Fruit fly (Drosophila melanogaster) whole organism, prepupa: ENCODE results near the gene CG15739.

Source experiments
- Blimp-1 ChIP-seq: fragments of 200-800 bp; sonication (Bioruptor generic); optimal IDR thresholded peaks from 3 replicates; lab custom pipeline; 2017; ENCODE audit warnings: missing biosample characterization, missing genetic modification characterization, mild to moderate bottlenecking, moderate library complexity, missing genetic modification reagents
- CG10631 ChIP-seq: fragments of 200-800 bp; sonication (Bioruptor generic); optimal IDR thresholded peaks from 2 replicates; lab custom pipeline; 2016; ENCODE audit warnings: missing biosample characterization, missing genetic modification characterization
- CG10669 ChIP-seq: fragments of 200-800 bp; sonication (Bioruptor generic); optimal IDR thresholded peaks from 3 replicates; lab custom pipeline; 2018; ENCODE audit warnings: missing biosample characterization, mild to moderate bottlenecking, missing genetic modification characterization, moderate library complexity
- CG11294 ChIP-seq: fragments of 200-800 bp; sonication (Bioruptor generic); IDR thresholded peaks from 2 replicates; pipeline ENCODE4 v1.3.6; 2022; ENCODE audit warnings: missing biosample characterization, missing genetic modification characterization
- CG11762 ChIP-seq: fragments of 200-800 bp; sonication (Bioruptor generic); optimal IDR thresholded peaks from 3 replicates; lab custom pipeline; 2016; ENCODE audit warnings: missing biosample characterization, missing genetic modification characterization; ENCODE audit not compliant: insufficient read depth
- CG1621 ChIP-seq: fragments of 200-800 bp; sonication (Bioruptor generic); optimal IDR thresholded peaks from 3 replicates; lab custom pipeline; 2018; ENCODE audit warnings: missing biosample characterization, mild to moderate bottlenecking, missing genetic modification characterization
- CG16779 ChIP-seq: fragments of 200-800 bp; sonication (Bioruptor generic); optimal IDR thresholded peaks from 3 replicates; lab custom pipeline; 2017; ENCODE audit warnings: missing biosample characterization, mild to moderate bottlenecking, missing genetic modification characterization
- CG3032 ChIP-seq: fragments of 200-800 bp; optimal IDR thresholded peaks from 2 replicates; lab custom pipeline; 2019; ENCODE audit warnings: missing biosample characterization, mild to moderate bottlenecking, missing genetic modification characterization, moderate library complexity
- CG3919 ChIP-seq: fragments of 200-800 bp; sonication (Bioruptor generic); optimal IDR thresholded peaks from 3 replicates; lab custom pipeline; 2016; ENCODE audit warnings: missing biosample characterization, missing genetic modification characterization
- CG6163 ChIP-seq: fragments of 200-800 bp; sonication (Bioruptor generic); IDR thresholded peaks from 3 replicates; pipeline ENCODE4 v1.3.6; 2022; ENCODE audit warnings: missing biosample characterization, missing genetic modification characterization
- CG6808 ChIP-seq: fragments of 200-800 bp; sonication (Bioruptor generic); optimal IDR thresholded peaks from 3 replicates; lab custom pipeline; 2017; ENCODE audit warnings: missing biosample characterization, missing genetic modification characterization, mild to moderate bottlenecking, moderate library complexity, missing genetic modification reagents
- CG7368 ChIP-seq: fragments of 200-800 bp; sonication (Bioruptor generic); optimal IDR thresholded peaks from 3 replicates; lab custom pipeline; 2016; ENCODE audit warnings: missing biosample characterization, missing genetic modification characterization
- CG8119 ChIP-seq: fragments of 200-800 bp; sonication (Bioruptor generic); IDR thresholded peaks from 3 replicates; pipeline ENCODE4 v1.3.6; 2022; ENCODE audit warnings: missing biosample characterization, missing genetic modification characterization
- CG8319 ChIP-seq: fragments of 200-800 bp; sonication (Bioruptor generic); optimal IDR thresholded peaks from 3 replicates; lab custom pipeline; 2016; ENCODE audit warnings: missing biosample characterization, missing genetic modification characterization
- CG9139 ChIP-seq: fragments of 200-800 bp; sonication (Bioruptor generic); optimal IDR thresholded peaks from 3 replicates; lab custom pipeline; 2017; ENCODE audit warnings: missing biosample characterization, mild to moderate bottlenecking, missing genetic modification characterization
- Eip78C ChIP-seq: fragments of 200-800 bp; sonication (Bioruptor generic); peaks from one replicate; lab custom pipeline; 2016; ENCODE audit warnings: missing biosample characterization, missing genetic modification characterization
- Eip93F ChIP-seq: fragments of 200-800 bp; sonication (Bioruptor generic); optimal IDR thresholded peaks from 2 replicates; lab custom pipeline; 2016; ENCODE audit warnings: missing biosample characterization, mild to moderate bottlenecking, missing genetic modification characterization
- Ets21C ChIP-seq: fragments of 200-800 bp; sonication (Bioruptor generic); optimal IDR thresholded peaks from 3 replicates; lab custom pipeline; 2016; ENCODE audit warnings: missing biosample characterization, missing genetic modification characterization
- Ets96B ChIP-seq: fragments of 200-800 bp; optimal IDR thresholded peaks from 2 replicates; lab custom pipeline; 2019; ENCODE audit warnings: missing biosample characterization, mild to moderate bottlenecking, missing genetic modification characterization, moderate library complexity
- Gug ChIP-seq: fragments of 200-800 bp; sonication (Bioruptor generic); IDR thresholded peaks from 2 replicates; pipeline ENCODE4 v1.3.6; 2022; ENCODE audit warnings: missing biosample characterization, missing genetic modification characterization
- Hr38 ChIP-seq: sonication (Bioruptor generic); optimal IDR thresholded peaks from 2 replicates; lab custom pipeline; 2016; ENCODE audit warnings: missing biosample characterization, missing genetic modification characterization
- Hr39 ChIP-seq: fragments of 200-800 bp; sonication (Bioruptor generic); optimal IDR thresholded peaks from 2 replicates; lab custom pipeline; 2016; ENCODE audit warnings: missing biosample characterization, missing genetic modification characterization
- Hr4 ChIP-seq: fragments of 200-800 bp; sonication (Bioruptor generic); optimal IDR thresholded peaks from 3 replicates; lab custom pipeline; 2016; ENCODE audit warnings: missing biosample characterization, missing genetic modification characterization
- Lpt ChIP-seq: fragments of 200-800 bp; sonication (Bioruptor generic); optimal IDR thresholded peaks from 3 replicates; lab custom pipeline; 2016; ENCODE audit warnings: missing biosample characterization, missing genetic modification characterization
- Met ChIP-seq: fragments of 200-800 bp; sonication (Bioruptor generic); optimal IDR thresholded peaks from 3 replicates; lab custom pipeline; 2016; ENCODE audit warnings: missing biosample characterization, missing genetic modification characterization
- OdsH ChIP-seq: fragments of 200-800 bp; sonication (Bioruptor generic); optimal IDR thresholded peaks from 3 replicates; lab custom pipeline; 2016; ENCODE audit warnings: missing biosample characterization, missing genetic modification characterization
- Smox ChIP-seq: fragments of 200-800 bp; sonication (Bioruptor generic); optimal IDR thresholded peaks from 3 replicates; lab custom pipeline; 2016; ENCODE audit warnings: missing biosample characterization, missing genetic modification characterization
- Sox102F ChIP-seq: fragments of 200-800 bp; sonication (Bioruptor generic); optimal IDR thresholded peaks from 2 replicates; lab custom pipeline; 2016; ENCODE audit warnings: missing biosample characterization, mild to moderate bottlenecking, missing genetic modification characterization
- Sox15 ChIP-seq: fragments of 200-800 bp; sonication (Bioruptor generic); optimal IDR thresholded peaks from 3 replicates; lab custom pipeline; 2016; ENCODE audit warnings: missing biosample characterization, missing genetic modification characterization
- achi ChIP-seq: fragments of 200-800 bp; sonication (Bioruptor generic); optimal IDR thresholded peaks from 3 replicates; lab custom pipeline; 2016; ENCODE audit warnings: missing biosample characterization, missing genetic modification characterization
- acj6 ChIP-seq: fragments of 200-800 bp; sonication (Bioruptor generic); optimal IDR thresholded peaks from 3 replicates; lab custom pipeline; 2016; ENCODE audit warnings: missing biosample characterization, missing genetic modification characterization
- cyc ChIP-seq: fragments of 200-800 bp; sonication (Bioruptor generic); optimal IDR thresholded peaks from 3 replicates; lab custom pipeline; 2016; ENCODE audit warnings: missing biosample characterization, missing genetic modification characterization
- dac ChIP-seq: fragments of 200-800 bp; sonication (Bioruptor generic); optimal IDR thresholded peaks from 2 replicates; lab custom pipeline; 2017; ENCODE audit warnings: missing biosample characterization, mild to moderate bottlenecking, missing genetic modification characterization
- dsx ChIP-seq: fragments of 200-800 bp; optimal IDR thresholded peaks from 3 replicates; lab custom pipeline; 2019; ENCODE audit warnings: missing biosample characterization, mild to moderate bottlenecking, missing genetic modification characterization, moderate library complexity; ENCODE audit not compliant: poor library complexity, severe bottlenecking
- eg ChIP-seq: fragments of 200-800 bp; sonication (Bioruptor generic); IDR thresholded peaks from 3 replicates; pipeline ENCODE4 v1.3.6; 2022; ENCODE audit warnings: missing biosample characterization, missing genetic modification characterization
- esn ChIP-seq: fragments of 200-800 bp; sonication (Bioruptor generic); optimal IDR thresholded peaks from 2 replicates; lab custom pipeline; 2016; ENCODE audit warnings: missing biosample characterization, mild to moderate bottlenecking, missing genetic modification characterization, moderate library complexity
- fd59A ChIP-seq: fragments of 200-800 bp; sonication (Bioruptor generic); optimal IDR thresholded peaks from 2 replicates; lab custom pipeline; 2017; ENCODE audit warnings: missing biosample characterization, mild to moderate bottlenecking, missing genetic modification characterization, missing genetic modification reagents
- fkh ChIP-seq: fragments of 200-800 bp; sonication (Bioruptor generic); optimal IDR thresholded peaks from 3 replicates; lab custom pipeline; 2017; ENCODE audit warnings: missing biosample characterization, mild to moderate bottlenecking, missing genetic modification characterization, moderate library complexity
- lz ChIP-seq: fragments of 200-800 bp; sonication (Bioruptor generic); optimal IDR thresholded peaks from 3 replicates; lab custom pipeline; 2016; ENCODE audit warnings: missing biosample characterization, missing genetic modification characterization
- net ChIP-seq: fragments of 200-800 bp; sonication (Bioruptor generic); optimal IDR thresholded peaks from 3 replicates; lab custom pipeline; 2016; ENCODE audit warnings: missing biosample characterization, missing genetic modification characterization
- salr ChIP-seq, 2 experiments: fragments of 200-800 bp; sonication (Bioruptor generic); optimal IDR thresholded peaks; 3 replicates each; lab custom pipeline; 2016 to 2018; ENCODE audit warnings: missing biosample characterization in 2 of 2, missing genetic modification characterization in 2 of 2, mild to moderate bottlenecking in 1 of 2
- spab ChIP-seq: fragments of 200-800 bp; sonication (Bioruptor generic); optimal IDR thresholded peaks from 2 replicates; lab custom pipeline; 2017; ENCODE audit warnings: missing biosample characterization, mild to moderate bottlenecking, missing genetic modification characterization, missing genetic modification reagents
- ss ChIP-seq, 2 experiments: fragments of 200-800 bp; sonication (Bioruptor generic); optimal IDR thresholded peaks; 2 replicates in 1 of 2; 3 replicates in 1 of 2; lab custom pipeline; 2017 to 2018; ENCODE audit warnings: mild to moderate bottlenecking in 2 of 2, missing biosample characterization in 2 of 2, missing genetic modification characterization in 2 of 2, moderate library complexity in 1 of 2
- svp ChIP-seq: fragments of 200-800 bp; sonication (Bioruptor generic); peaks from one replicate; lab custom pipeline; 2016; ENCODE audit warnings: missing biosample characterization, missing genetic modification characterization
- vri ChIP-seq: fragments of 200-800 bp; sonication (Bioruptor generic); optimal IDR thresholded peaks from 3 replicates; lab custom pipeline; 2016; ENCODE audit warnings: missing biosample characterization, mild to moderate bottlenecking, missing genetic modification characterization

Gene CG15739

DNA sequence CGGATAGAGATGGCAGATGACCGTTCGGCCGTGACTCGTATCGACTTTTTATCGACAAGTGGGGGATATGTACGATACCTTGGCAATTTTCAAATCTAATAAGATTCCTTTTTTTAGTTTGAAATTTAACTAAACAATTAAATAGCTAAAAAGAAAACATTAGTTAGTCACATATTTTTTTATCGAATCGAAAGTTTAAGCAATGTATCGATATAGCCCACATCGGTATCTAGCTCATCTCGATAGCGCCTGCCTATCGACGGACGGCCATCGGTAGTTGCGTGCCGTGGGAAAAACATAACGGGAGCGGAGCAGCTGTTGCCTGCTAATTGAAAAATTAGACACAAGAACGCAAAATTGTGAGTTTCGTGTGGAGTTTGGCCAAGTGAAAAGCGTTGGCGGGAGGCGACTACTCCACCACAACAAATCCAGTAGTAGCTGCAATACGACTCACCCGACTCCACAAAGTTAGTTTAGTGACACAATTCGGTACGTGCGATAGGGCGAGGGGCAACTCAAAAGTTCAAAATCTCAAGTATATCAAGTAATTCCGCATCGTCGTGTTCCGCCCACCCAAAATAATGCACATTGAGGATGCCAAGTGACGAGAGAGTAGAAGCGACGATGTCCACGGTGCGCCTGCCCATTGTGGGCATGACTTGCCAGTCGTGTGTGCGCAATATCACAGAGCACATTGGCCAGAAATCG lies 18.2 kb upstream of the CG15739 start, which contains the start of the genes CG10347 and ATP7 (continued):
- peak; percentile 22 for TF ChIP-seq Smox
- TF ChIP-seq Ets96B (tag; lab: Kevin White, UChicago): no peak
- TF ChIP-seq fkh (GFP tag; lab: Kevin White, UChicago): peak; percentile 41
- TF ChIP-seq Hr38 (GFP tag; lab: Kevin White, UChicago): no peak
- TF ChIP-seq Eip93F (GFP tag; lab: Kevin White, UChicago): no peak
- TF ChIP-seq OdsH (GFP tag; lab: Kevin White, UChicago): peak; percentile 25
- TF ChIP-seq CG16779 (tag; lab: Kevin White, UChicago): no peak
- peak; percentile 67 for TF ChIP-seq svp (GFP tag; lab: Kevin White, UChicago)
- TF ChIP-seq CG7368: no peak
- TF ChIP-seq Lpt (GFP tag; lab: Kevin White, UChicago): no peak
- TF ChIP-seq Eip78C (GFP tag; lab: Kevin White, UChicago): peak; percentile 58
- peak; percentile 7 for TF ChIP-seq net (GFP tag; lab: Kevin White, UChicago)
- peak; percentile 17; the same call in 1 of the 3 replicates for TF ChIP-seq CG8119 (GFP tag; lab: Robert Waterston, UW)
- peak; percentile 38 for TF ChIP-seq Met
- TF ChIP-seq Hr4 (GFP tag; lab: Kevin White, UChicago): peak; percentile 15
- TF ChIP-seq CG3919: peak; percentile 9
- TF ChIP-seq esn (GFP tag; lab: Kevin White, UChicago): peak; percentile 50
- no peak for TF ChIP-seq Blimp-1 (GFP tag; lab: Kevin White, UChicago)
- no peak for TF ChIP-seq Sox15 (GFP tag; lab: Kevin White, UChicago)
- TF ChIP-seq CG6163 (GFP tag; lab: Robert Waterston, UW): no peak
- no peak for TF ChIP-seq dac (GFP tag; lab: Kevin White, UChicago)
- TF ChIP-seq CG6808 (GFP tag; lab: Kevin White, UChicago): no peak
- peak; percentile 2 for TF ChIP-seq Sox102F (GFP tag; lab: Kevin White, UChicago)
- peak; percentile 7 for TF ChIP-seq acj6 (GFP tag; lab: Kevin White, UChicago)
- TF ChIP-seq CG9139 (GFP tag; lab: Kevin White, UChicago): no peak
- TF ChIP-seq eg: peak; percentile 17; the same call in 1 of the 3 replicates
- TF ChIP-seq spab (GFP tag; lab: Kevin White, UChicago): no peak
- peak; percentile 8 for TF ChIP-seq Hr39 (GFP tag; lab: Kevin White, UChicago)
- TF ChIP-seq CG11762 (GFP tag; lab: Kevin White, UChicago): no peak
- TF ChIP-seq salr (GFP tag; optimal IDR thresholded peaks at IDR 0.05; lab: Kevin White, UChicago): no peak
- TF ChIP-seq CG1621 (tag; lab: Kevin White, UChicago): peak; percentile 16
- peak; percentile 21 for TF ChIP-seq lz (GFP tag; lab: Kevin White, UChicago)
- TF ChIP-seq CG10669 (GFP tag; lab: Kevin White, UChicago): no peak
- no peak for TF ChIP-seq Gug (GFP tag; lab: Robert Waterston, UW)
- TF ChIP-seq CG10631: peak; percentile 13
- no peak for TF ChIP-seq fd59A (GFP tag; lab: Kevin White, UChicago)
- TF ChIP-seq achi (GFP tag; lab: Kevin White, UChicago): peak; percentile 29
- peak; percentile 7 for TF ChIP-seq Ets21C (GFP tag; lab: Kevin White, UChicago)

DNA sequence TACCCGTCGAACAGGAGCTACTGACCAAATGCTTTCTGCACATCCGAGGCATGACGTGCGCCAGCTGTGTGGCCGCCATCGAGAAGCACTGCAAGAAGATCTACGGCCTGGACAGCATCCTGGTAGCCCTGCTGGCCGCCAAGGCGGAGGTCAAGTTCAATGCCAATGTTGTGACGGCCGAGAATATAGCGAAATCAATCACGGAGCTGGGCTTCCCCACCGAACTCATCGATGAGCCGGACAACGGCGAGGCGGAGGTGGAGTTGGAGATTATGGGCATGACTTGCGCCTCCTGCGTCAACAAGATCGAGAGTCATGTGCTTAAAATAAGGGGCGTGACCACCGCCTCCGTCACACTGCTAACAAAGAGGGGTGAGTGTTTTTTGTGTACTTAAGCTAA lies 17.2 kb upstream of the CG15739 start:
- no peak for TF ChIP-seq CG16779 (tag; lab: Kevin White, UChicago)
- TF ChIP-seq svp (GFP tag; lab: Kevin White, UChicago): peak; percentile 76

DNA sequence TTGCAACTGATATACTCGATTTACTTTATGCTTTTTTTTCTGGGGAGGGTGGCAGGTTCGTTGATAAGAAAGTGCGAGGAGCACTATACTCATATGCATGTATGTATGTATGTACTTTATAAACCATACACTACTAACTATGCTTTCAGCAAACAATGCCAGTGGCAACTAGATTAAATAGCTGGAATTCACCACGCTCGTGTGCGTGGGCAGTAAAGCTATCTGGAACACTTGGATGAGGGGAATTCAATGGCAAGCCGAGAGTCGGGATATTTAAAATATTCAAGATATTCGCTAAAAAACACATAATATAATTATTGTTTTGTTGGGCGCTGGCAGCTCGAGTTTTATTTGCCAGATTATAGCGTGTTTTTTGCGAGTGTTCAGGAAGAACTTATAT lies 16.3 kb upstream of the CG15739 start:
- TF ChIP-seq dsx (GFP tag; lab: Kevin White, UChicago) (no peak), CG11294 (GFP tag; lab: Robert Waterston, UW) (no peak), Hr38 (GFP tag; lab: Kevin White, UChicago) (no peak), CG10669 (GFP tag; lab: Kevin White, UChicago) (peak; percentile 20), cyc (GFP tag; lab: Kevin White, UChicago) (no peak), eg (0 out of 3 replicates have a peak, but pooled peaks have one; percentile 17), salr (GFP tag; optimal IDR thresholded peaks at IDR 0.05; lab: Kevin White, UChicago) (no peak), CG10631 (no peak), ss (GFP tag; optimal IDR thresholded peaks at IDR 0.05; lab: Kevin White, UChicago) (no peak), acj6 (GFP tag; lab: Kevin White, UChicago) (no peak), CG3032 (tag; lab: Kevin White, UChicago) (no peak), Sox102F (GFP tag; lab: Kevin White, UChicago) (no peak), fd59A (GFP tag; lab: Kevin White, UChicago) (no peak), Ets21C (GFP tag; lab: Kevin White, UChicago) (no peak), vri (GFP tag; lab: Kevin White, UChicago) (no peak), CG9139 (GFP tag; lab: Kevin White, UChicago) (no peak), Hr39 (GFP tag; lab: Kevin White, UChicago) (no peak), CG8319 (GFP tag; lab: Kevin White, UChicago) (no peak), net (GFP tag; lab: Kevin White, UChicago) (no peak), Eip78C (GFP tag; lab: Kevin White, UChicago) (peak; percentile 68)
